Fruit fly (Drosophila melanogaster) whole organism, embryonic: Measurements from ENCODE around the gene Tim9b.

Experiments
- Aef1 ChIP-seq: fragments of 200-800 bp; sonication (Bioruptor generic); IDR thresholded peaks from 3 replicates; pipeline ENCODE4 v1.3.6; 2022; ENCODE audit warnings: missing biosample characterization, missing genetic modification characterization
- Antp ChIP-seq: fragments of 200-800 bp; sonication (Bioruptor generic); optimal IDR thresholded peaks from 3 replicates; lab custom pipeline; 2016; ENCODE audit warnings: missing biosample characterization, missing genetic modification characterization
- BtbVII ChIP-seq: fragments of 200-800 bp; sonication (Bioruptor generic); optimal IDR thresholded peaks from 3 replicates; lab custom pipeline; 2017; ENCODE audit warnings: missing biosample characterization, mild to moderate bottlenecking, missing genetic modification characterization
- CG1024 ChIP-seq: fragments of 200-800 bp; sonication (Bioruptor generic); IDR thresholded peaks from 2 replicates; pipeline ENCODE4 v1.3.6; 2022; ENCODE audit warnings: missing biosample characterization, missing genetic modification characterization
- CG10462 ChIP-seq: fragments of 200-800 bp; sonication (Bioruptor generic); optimal IDR thresholded peaks from 2 replicates; lab custom pipeline; 2016; ENCODE audit warnings: missing biosample characterization, missing genetic modification characterization
- CG12104 ChIP-seq: fragments of 200-800 bp; sonication (Bioruptor generic); optimal IDR thresholded peaks from 3 replicates; lab custom pipeline; 2016; ENCODE audit warnings: missing biosample characterization, missing genetic modification characterization
- CG14710 ChIP-seq: fragments of 200-800 bp; sonication (Bioruptor generic); optimal IDR thresholded peaks from 3 replicates; lab custom pipeline; 2019; ENCODE audit warnings: missing biosample characterization, mild to moderate bottlenecking, missing genetic modification characterization, moderate library complexity
- CG1603 ChIP-seq: fragments of 200-800 bp; sonication (Bioruptor generic); optimal IDR thresholded peaks from 2 replicates; lab custom pipeline; 2019; ENCODE audit warnings: missing biosample characterization, mild to moderate bottlenecking, missing genetic modification characterization, moderate library complexity
- CG1647 ChIP-seq: fragments of 200-800 bp; sonication (Bioruptor generic); optimal IDR thresholded peaks from 3 replicates; lab custom pipeline; 2016; ENCODE audit warnings: missing biosample characterization, missing genetic modification characterization
- CG17359 ChIP-seq: fragments of 200-800 bp; sonication (Bioruptor generic); optimal IDR thresholded peaks from 3 replicates; lab custom pipeline; 2018; ENCODE audit warnings: missing biosample characterization, mild to moderate bottlenecking, missing genetic modification characterization, moderate library complexity
- CG17829 ChIP-seq: fragments of 200-800 bp; optimal IDR thresholded peaks from 2 replicates; lab custom pipeline; 2019; ENCODE audit warnings: missing biosample characterization, mild to moderate bottlenecking, missing genetic modification characterization, moderate library complexity
- CG1832 ChIP-seq: fragments of 200-800 bp; sonication (Bioruptor generic); optimal IDR thresholded peaks from 2 replicates; lab custom pipeline; 2017; ENCODE audit warnings: missing biosample characterization, mild to moderate bottlenecking, missing genetic modification characterization, inconsistent platforms
- CG18619 ChIP-seq: fragments of 200-800 bp; sonication (Bioruptor generic); optimal IDR thresholded peaks from 3 replicates; lab custom pipeline; 2017; ENCODE audit warnings: missing biosample characterization, mild to moderate bottlenecking, missing genetic modification characterization
- CG2116 ChIP-seq: fragments of 200-800 bp; sonication (Bioruptor generic); optimal IDR thresholded peaks from 3 replicates; lab custom pipeline; 2018; ENCODE audit warnings: missing biosample characterization, mild to moderate bottlenecking, missing genetic modification characterization
- CG2875 ChIP-seq: fragments of 200-800 bp; sonication (Bioruptor generic); optimal IDR thresholded peaks from 2 replicates; lab custom pipeline; 2017; ENCODE audit warnings: missing biosample characterization, mild to moderate bottlenecking, missing genetic modification characterization, missing genetic modification reagents
- CG31388 ChIP-seq: fragments of 200-800 bp; sonication (Bioruptor generic); optimal IDR thresholded peaks from 2 replicates; lab custom pipeline; 2016; ENCODE audit warnings: missing biosample characterization, missing genetic modification characterization
- CG33557 ChIP-seq: fragments of 200-800 bp; sonication (Bioruptor generic); optimal IDR thresholded peaks from 2 replicates; lab custom pipeline; 2019; ENCODE audit warnings: missing biosample characterization, mild to moderate bottlenecking, missing genetic modification characterization, moderate library complexity
- CG6254 ChIP-seq: fragments of 200-800 bp; sonication (Bioruptor generic); optimal IDR thresholded peaks from 3 replicates; lab custom pipeline; 2017; ENCODE audit warnings: mild to moderate bottlenecking, missing biosample characterization, missing genetic modification reagents, missing genetic modification characterization
- CG6813 ChIP-seq: fragments of 200-800 bp; sonication (Bioruptor generic); optimal IDR thresholded peaks from 2 replicates; lab custom pipeline; 2017; ENCODE audit warnings: missing biosample characterization, missing genetic modification characterization, mild to moderate bottlenecking, moderate library complexity, missing genetic modification reagents
- CG7271 ChIP-seq: fragments of 200-800 bp; sonication (Bioruptor generic); optimal IDR thresholded peaks from 2 replicates; lab custom pipeline; 2018; ENCODE audit warnings: missing biosample characterization, mild to moderate bottlenecking, missing genetic modification characterization, moderate library complexity
- CG8388 ChIP-seq: fragments of 200-800 bp; sonication (Bioruptor generic); optimal IDR thresholded peaks from 2 replicates; lab custom pipeline; 2019; ENCODE audit warnings: missing biosample characterization, mild to moderate bottlenecking, missing genetic modification characterization, moderate library complexity
- CHES-1-like ChIP-seq: fragments of 200-800 bp; sonication (Bioruptor generic); optimal IDR thresholded peaks from 2 replicates; lab custom pipeline; 2016; ENCODE audit warnings: missing biosample characterization, missing genetic modification characterization
- D19B ChIP-seq: fragments of 200-800 bp; sonication (Bioruptor generic); optimal IDR thresholded peaks from 2 replicates; lab custom pipeline; 2017; ENCODE audit warnings: missing biosample characterization, mild to moderate bottlenecking, missing genetic modification characterization
- Dad ChIP-seq: fragments of 200-800 bp; sonication (Bioruptor generic); optimal IDR thresholded peaks from 3 replicates; lab custom pipeline; 2016; ENCODE audit warnings: missing biosample characterization, missing genetic modification characterization
- Deaf1 ChIP-seq: fragments of 200-800 bp; optimal IDR thresholded peaks from 3 replicates; lab custom pipeline; 2019; ENCODE audit warnings: missing biosample characterization, mild to moderate bottlenecking, missing genetic modification characterization, moderate library complexity
- Hmr ChIP-seq: fragments of 200-800 bp; sonication (Bioruptor generic); optimal IDR thresholded peaks from 3 replicates; lab custom pipeline; 2017; ENCODE audit warnings: mild to moderate bottlenecking, missing biosample characterization, missing genetic modification reagents, missing genetic modification characterization
- Hr39 ChIP-seq: fragments of >200 bp; optimal IDR thresholded peaks from 2 replicates; lab custom pipeline; 2017
- Jarid2 ChIP-seq: fragments of 200-800 bp; sonication (Bioruptor generic); optimal IDR thresholded peaks from 3 replicates; lab custom pipeline; 2017; ENCODE audit warnings: mild to moderate bottlenecking, missing biosample characterization, missing genetic modification reagents, missing genetic modification characterization
- Mad ChIP-seq: fragments of 200-800 bp; sonication (Bioruptor generic); optimal IDR thresholded peaks from 2 replicates; lab custom pipeline; 2016; ENCODE audit warnings: missing biosample characterization, missing genetic modification characterization
- Nf-YB ChIP-seq: fragments of 200-800 bp; sonication (Bioruptor generic); optimal IDR thresholded peaks from 3 replicates; lab custom pipeline; 2019; ENCODE audit warnings: missing biosample characterization, mild to moderate bottlenecking, missing genetic modification characterization, moderate library complexity
- Oaz ChIP-seq: fragments of 200-800 bp; sonication (Bioruptor generic); IDR thresholded peaks from 2 replicates; pipeline ENCODE4 v1.3.6; 2022; ENCODE audit warnings: missing biosample characterization, missing genetic modification characterization
- Side ChIP-seq: fragments of 200-800 bp; sonication (Bioruptor generic); optimal IDR thresholded peaks from 2 replicates; lab custom pipeline; 2016; ENCODE audit warnings: missing biosample characterization, missing genetic modification characterization
- Sin3A ChIP-seq: fragments of >200 bp; optimal IDR thresholded peaks from 2 replicates; lab custom pipeline; 2018
- aop ChIP-seq: fragments of 200-800 bp; sonication (Bioruptor generic); IDR thresholded peaks from 2 replicates; pipeline ENCODE4 v1.3.6; 2022; ENCODE audit warnings: missing biosample characterization, missing genetic modification characterization
- crp ChIP-seq, 2 experiments: fragments of 200-800 bp; sonication (Bioruptor generic); optimal IDR thresholded peaks; 2 replicates in 1 of 2; 3 replicates in 1 of 2; lab custom pipeline; 2017; ENCODE audit warnings: missing biosample characterization in 2 of 2, missing genetic modification characterization in 2 of 2, mild to moderate bottlenecking in 1 of 2, moderate library complexity in 1 of 2
- dimm ChIP-seq: fragments of 200-800 bp; sonication (Bioruptor generic); IDR thresholded peaks from 2 replicates; pipeline ENCODE4 v1.3.6; 2022; ENCODE audit warnings: missing biosample characterization, missing genetic modification characterization
- dmrt11E ChIP-seq: fragments of 200-800 bp; sonication (Bioruptor generic); optimal IDR thresholded peaks from 3 replicates; lab custom pipeline; 2018; ENCODE audit warnings: missing biosample characterization, mild to moderate bottlenecking, missing genetic modification characterization, moderate library complexity
- ewg ChIP-seq: fragments of 200-800 bp; sonication (Bioruptor generic); optimal IDR thresholded peaks from 3 replicates; lab custom pipeline; 2017; ENCODE audit warnings: mild to moderate bottlenecking, missing biosample characterization, missing genetic modification reagents, missing genetic modification characterization
- gcm2 ChIP-seq: fragments of 200-800 bp; sonication (Bioruptor generic); optimal IDR thresholded peaks from 2 replicates; lab custom pipeline; 2016; ENCODE audit warnings: missing biosample characterization, missing genetic modification characterization
- gfzf ChIP-seq: fragments of 200-800 bp; sonication (Bioruptor generic); optimal IDR thresholded peaks from 2 replicates; lab custom pipeline; 2016; ENCODE audit warnings: missing biosample characterization, mild to moderate bottlenecking, missing genetic modification characterization, moderate library complexity
- hbn ChIP-seq: fragments of 200-800 bp; sonication (Bioruptor generic); IDR thresholded peaks from 2 replicates; pipeline ENCODE4 v1.3.6; 2022; ENCODE audit warnings: missing biosample characterization, missing genetic modification characterization; ENCODE audit not compliant: partially characterized antibody
- jumu ChIP-seq: fragments of 200-800 bp; sonication (Bioruptor generic); optimal IDR thresholded peaks from 3 replicates; lab custom pipeline; 2016; ENCODE audit warnings: missing biosample characterization, missing genetic modification characterization
- nerfin-1 ChIP-seq: fragments of 200-800 bp; sonication (Bioruptor generic); optimal IDR thresholded peaks from 3 replicates; lab custom pipeline; 2019; ENCODE audit warnings: missing biosample characterization, mild to moderate bottlenecking, missing genetic modification characterization, moderate library complexity
- nerfin-2 ChIP-seq: fragments of 200-800 bp; sonication (Bioruptor generic); IDR thresholded peaks from 2 replicates; pipeline ENCODE4 v1.3.6; 2022; ENCODE audit warnings: missing biosample characterization, missing genetic modification characterization; ENCODE audit not compliant: partially characterized antibody
- pb ChIP-seq: fragments of 200-800 bp; sonication (Bioruptor generic); optimal IDR thresholded peaks from 3 replicates; lab custom pipeline; 2016; ENCODE audit warnings: missing biosample characterization, missing genetic modification characterization
- pho ChIP-seq: fragments of 200-800 bp; sonication (Bioruptor generic); optimal IDR thresholded peaks from 2 replicates; lab custom pipeline; 2016; ENCODE audit warnings: missing biosample characterization, missing genetic modification characterization
- pzg ChIP-seq: fragments of 200-800 bp; sonication (Bioruptor generic); optimal IDR thresholded peaks from 3 replicates; lab custom pipeline; 2018; ENCODE audit warnings: missing biosample characterization, mild to moderate bottlenecking, missing genetic modification characterization, moderate library complexity
- so ChIP-seq: fragments of 200-800 bp; sonication (Bioruptor generic); IDR thresholded peaks from 3 replicates; pipeline ENCODE4 v1.3.6; 2022; ENCODE audit warnings: missing biosample characterization, missing genetic modification characterization
- tll ChIP-seq, 2 experiments: fragments of 200-800 bp in 1 of 2; fragments of >200 bp in 1 of 2; sonication (Bioruptor generic) in 1 of 2; optimal IDR thresholded peaks; 2 replicates each; lab custom pipeline; 2017 to 2019; ENCODE audit warnings: missing biosample characterization in 2 of 2, missing genetic modification characterization in 2 of 2, mild to moderate bottlenecking in 1 of 2, moderate library complexity in 1 of 2
- vvl ChIP-seq: fragments of 200-800 bp; sonication (Bioruptor generic); IDR thresholded peaks from 2 replicates; pipeline ENCODE4 v1.3.6; 2022; ENCODE audit warnings: missing biosample characterization, missing genetic modification characterization

The Tim9b gene

DNA sequence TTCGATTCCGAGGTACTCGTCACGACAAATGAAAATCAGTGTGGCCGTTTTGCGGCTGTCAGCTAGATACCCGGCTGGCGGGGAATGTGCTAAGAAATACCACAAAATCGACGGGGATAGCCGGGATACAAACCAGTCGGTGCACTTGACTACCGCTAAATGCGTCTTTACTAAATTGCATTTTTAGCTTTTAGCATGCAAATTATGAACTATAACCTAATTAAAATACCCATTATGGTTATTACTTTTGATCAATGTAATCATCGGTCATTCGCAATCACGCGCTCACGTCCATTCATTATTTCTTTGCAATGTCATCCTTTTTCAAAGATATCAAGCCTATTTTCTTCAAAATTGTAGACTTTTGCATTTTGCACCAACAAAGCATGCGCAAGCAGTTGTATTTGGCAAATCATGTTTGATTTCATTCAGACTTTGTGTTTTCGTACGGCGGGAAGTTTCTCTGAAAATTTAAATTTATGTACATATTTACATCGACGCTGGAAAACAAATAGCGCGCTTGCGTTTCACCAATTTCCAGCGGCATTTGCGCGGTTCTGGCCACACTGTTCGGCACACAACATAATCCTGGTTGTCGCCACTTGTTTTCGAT lies 20.1 kb upstream of the Tim9b start, which contains the start of gene Rcd-1 (continued):
- TF ChIP-seq CG6813 (GFP tag; lab: Kevin White, UChicago): no peak
- TF ChIP-seq so (GFP tag; lab: Robert Waterston, UW): no peak
- no peak for TF ChIP-seq tll (GFP tag; optimal IDR thresholded peaks at IDR 0.05; lab: Kevin White, UChicago)
- no peak for TF ChIP-seq Hmr
- TF ChIP-seq Deaf1 (tag; lab: Kevin White, UChicago): no peak
- peak; percentile 97 for TF ChIP-seq gfzf (GFP tag; lab: Kevin White, UChicago)
- no peak for TF ChIP-seq nerfin-2 (GFP tag; lab: Robert Waterston, UW)
- no peak for TF ChIP-seq hbn (GFP tag; lab: Robert Waterston, UW)
- no peak for TF ChIP-seq CG17829 (tag; lab: Kevin White, UChicago)
- no peak for TF ChIP-seq CG6254 (GFP tag; lab: Kevin White, UChicago)
- no peak for TF ChIP-seq CG8388 (GFP tag; lab: Kevin White, UChicago)
- TF ChIP-seq pho (GFP tag; lab: Kevin White, UChicago): no peak
- TF ChIP-seq BtbVII: no peak
- TF ChIP-seq Jarid2: no peak
- TF ChIP-seq CG2116 (GFP tag; lab: Kevin White, UChicago): peak; percentile 20
- TF ChIP-seq CG1024 (GFP tag; lab: Robert Waterston, UW): no peak
- TF ChIP-seq CG10462 (GFP tag; lab: Kevin White, UChicago): no peak
- TF ChIP-seq Oaz (GFP tag; lab: Robert Waterston, UW): no peak
- TF ChIP-seq Side (GFP tag; lab: Kevin White, UChicago): no peak
- peak; percentile 16 for TF ChIP-seq CHES-1-like (GFP tag; lab: Kevin White, UChicago)
- no peak for TF ChIP-seq aop (GFP tag; lab: Robert Waterston, UW)
- no peak for TF ChIP-seq jumu (GFP tag; lab: Kevin White, UChicago)
- TF ChIP-seq vvl (GFP tag; lab: Robert Waterston, UW): peak; percentile 49; the same call in 1 of the 2 replicates
- peak; percentile 87 for TF ChIP-seq Sin3A
- peak; percentile 10 for TF ChIP-seq CG18619 (GFP tag; lab: Kevin White, UChicago)
- TF ChIP-seq dmrt11E (tag; lab: Kevin White, UChicago): no peak
- no peak for TF ChIP-seq Aef1 (GFP tag; lab: Robert Waterston, UW)
- no peak for TF ChIP-seq Dad
- no peak for TF ChIP-seq dimm (GFP tag; lab: Robert Waterston, UW)
- TF ChIP-seq ewg: peak; percentile 63
- TF ChIP-seq gcm2 (GFP tag; lab: Kevin White, UChicago): no peak
- no peak for TF ChIP-seq D19B (GFP tag; lab: Kevin White, UChicago)
- no peak for TF ChIP-seq CG2875
- TF ChIP-seq Nf-YB (GFP tag; lab: Kevin White, UChicago): no peak
- TF ChIP-seq CG1603 (tag; lab: Kevin White, UChicago): peak; percentile 68
- no peak for TF ChIP-seq Mad (GFP tag; lab: Kevin White, UChicago)
- TF ChIP-seq CG17359 (tag; lab: Kevin White, UChicago): no peak
- TF ChIP-seq pzg (GFP tag; lab: Kevin White, UChicago): peak; percentile 81
- no peak for TF ChIP-seq pb (GFP tag; lab: Kevin White, UChicago)
- peak; percentile 22 for TF ChIP-seq CG33557 (GFP tag; lab: Kevin White, UChicago)
- no peak for TF ChIP-seq CG7271 (tag; lab: Kevin White, UChicago)
- TF ChIP-seq Hr39 (lab: Kevin White, UChicago): no peak
- TF ChIP-seq nerfin-1 (tag; lab: Kevin White, UChicago): no peak
- peak; percentile 44 for TF ChIP-seq CG14710
- no peak for TF ChIP-seq crp (GFP tag; optimal IDR thresholded peaks at IDR 0.05; lab: Kevin White, UChicago)
- no peak for TF ChIP-seq CG1832 (GFP tag; lab: Kevin White, UChicago)
- TF ChIP-seq CG31388: no peak
- TF ChIP-seq CG12104 (GFP tag; lab: Kevin White, UChicago): no peak
- TF ChIP-seq Antp (GFP tag; lab: Kevin White, UChicago): no peak
- TF ChIP-seq CG1647 (GFP tag; lab: Kevin White, UChicago): no peak
